Worm (Caenorhabditis elegans): ENCODE data around the gene C13G3.1.

C13G3.1 gene

DNA sequence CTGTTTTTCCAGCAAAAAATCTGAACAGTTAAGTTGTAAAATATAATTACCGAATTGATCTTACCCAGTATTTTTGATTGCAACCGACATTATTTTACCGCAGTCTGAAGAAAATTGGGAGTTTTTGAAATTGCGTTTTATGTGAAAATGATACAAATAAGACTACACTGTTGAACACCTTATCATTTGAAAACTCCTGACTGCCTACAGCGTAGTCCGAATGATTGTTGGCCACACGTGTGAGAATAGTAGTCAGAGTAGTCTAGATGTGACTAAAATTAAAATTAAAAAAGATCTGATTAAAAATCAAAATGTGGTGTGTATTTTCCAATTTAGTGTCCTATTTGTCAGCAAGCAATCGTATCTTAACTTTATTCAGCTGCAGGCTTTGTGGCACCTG lies 34.5 kb upstream of the C13G3.1 start, which contains the start of gene dhs-18:
Gene dhs-18 (minus strand): TSS at position 104 of the 400 bp plus-strand sequence.
- TF ChIP-seq med-1 (GFP tag; optimal IDR thresholded peaks at IDR 0.05; ENCODE audit: insufficient read depth), result no peak
- no peak for TF ChIP-seq klf-2 (GFP tag; conservative IDR thresholded peaks at IDR 0.05)
- no peak for TF ChIP-seq ztf-29 (GFP tag; IDR thresholded peaks at IDR 0.05)
- TF ChIP-seq ztf-23 (GFP tag; IDR thresholded peaks at IDR 0.05), result no peak

DNA sequence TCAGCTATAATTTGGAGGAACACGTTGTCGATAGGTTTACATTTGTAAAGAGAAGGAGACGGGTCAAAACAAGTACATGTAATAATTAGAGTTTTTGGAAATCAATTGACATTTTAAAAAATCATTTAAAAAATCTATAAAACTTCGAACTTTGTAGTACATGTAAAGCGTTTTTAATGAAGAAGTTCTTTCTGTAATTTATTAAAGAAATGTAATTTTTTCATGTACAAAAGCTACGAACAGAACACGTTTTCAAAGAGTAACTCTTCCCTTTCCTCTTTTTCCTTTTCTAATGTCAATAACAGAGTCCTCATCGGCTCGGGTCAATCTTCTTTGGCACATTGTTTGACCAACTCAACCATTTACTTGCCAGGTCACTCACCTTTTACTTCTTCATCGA lies 31.5 kb upstream of the C13G3.1 start, which contains the start of gene C45B11.6:
Gene C45B11.6 (plus strand): TSS at position 301 of the 400 bp plus-strand sequence.
- no peak for TF ChIP-seq flt-1 (GFP tag; IDR thresholded peaks at IDR 0.05)
- no peak for TF ChIP-seq cog-1 (tag; optimal IDR thresholded peaks at IDR 0.05)
- TF ChIP-seq med-1 (GFP tag; optimal IDR thresholded peaks at IDR 0.05; ENCODE audit: insufficient read depth), result no peak
- no peak for TF ChIP-seq klf-2 (GFP tag; conservative IDR thresholded peaks at IDR 0.05)
- TF ChIP-seq ztf-29 (GFP tag; IDR thresholded peaks at IDR 0.05), result no peak
- TF ChIP-seq ref-1 (GFP tag; conservative IDR thresholded peaks at IDR 0.05), result no peak
- TF ChIP-seq tab-1 (GFP tag; IDR thresholded peaks at IDR 0.05), result no peak

DNA sequence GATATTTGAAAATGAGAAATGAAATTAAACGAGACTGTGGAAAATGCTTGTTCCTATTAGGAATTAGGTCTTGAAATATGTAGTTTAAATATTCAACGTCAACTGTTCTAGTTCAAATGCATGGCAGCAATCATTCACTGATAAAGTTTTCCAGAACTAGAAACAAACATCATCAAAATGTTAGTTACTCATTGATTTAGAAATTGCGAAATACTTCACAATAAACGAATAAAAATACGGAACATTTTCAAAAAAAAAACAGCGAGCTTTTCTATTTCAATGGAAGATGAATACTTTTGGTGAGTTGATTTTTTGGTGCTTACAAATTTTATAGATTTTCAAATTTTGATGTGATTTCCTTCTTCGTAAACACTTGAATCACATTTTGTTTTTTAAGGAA lies 30.3 kb upstream of the C13G3.1 start, which contains the start of gene C45B11.2:
Gene C45B11.2 (plus strand): TSS at position 173 of the 400 bp plus-strand sequence.
- no peak for TF ChIP-seq tab-1 (GFP tag; IDR thresholded peaks at IDR 0.05)
- TF ChIP-seq klf-2 (GFP tag; conservative IDR thresholded peaks at IDR 0.05), result no peak
- TF ChIP-seq ref-1 (GFP tag; conservative IDR thresholded peaks at IDR 0.05), result no peak
- no peak for TF ChIP-seq med-1 (GFP tag; optimal IDR thresholded peaks at IDR 0.05; ENCODE audit: insufficient read depth)
- TF ChIP-seq flt-1 (GFP tag; IDR thresholded peaks at IDR 0.05), result no peak
- no peak for TF ChIP-seq T22C8.4 (GFP tag; IDR thresholded peaks at IDR 0.05)
- no peak for TF ChIP-seq cog-1 (tag; optimal IDR thresholded peaks at IDR 0.05)
- TF ChIP-seq ztf-29 (GFP tag; IDR thresholded peaks at IDR 0.05), result no peak

DNA sequence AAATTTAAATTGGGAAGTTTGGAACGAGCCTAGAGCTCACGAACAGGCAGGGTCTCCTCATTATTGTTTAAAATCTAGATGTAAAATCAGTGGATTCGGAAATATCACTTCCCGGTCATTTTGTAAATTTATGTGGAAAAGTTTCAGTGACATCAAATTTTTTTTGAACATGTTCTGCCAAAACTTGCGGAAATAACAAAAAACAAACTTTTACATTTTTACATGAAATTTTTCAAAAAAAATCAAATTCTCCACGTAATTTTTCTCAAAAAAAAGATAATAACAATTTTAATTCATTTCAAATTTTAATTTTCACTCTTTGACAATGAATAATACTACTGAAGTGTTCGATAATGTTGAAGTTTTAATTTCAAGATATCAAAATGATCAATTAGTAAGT lies 29.2 kb upstream of the C13G3.1 start, which contains the start of gene C45B11.5:
Gene C45B11.5 (plus strand): TSS at position 301 of the 400 bp plus-strand sequence.
- TF ChIP-seq med-1 (GFP tag; optimal IDR thresholded peaks at IDR 0.05; ENCODE audit: insufficient read depth), result no peak
- TF ChIP-seq tab-1 (GFP tag; IDR thresholded peaks at IDR 0.05), result no peak
- no peak for TF ChIP-seq flt-1 (GFP tag; IDR thresholded peaks at IDR 0.05)
- no peak for TF ChIP-seq ref-1 (GFP tag; conservative IDR thresholded peaks at IDR 0.05)
- TF ChIP-seq cog-1 (tag; optimal IDR thresholded peaks at IDR 0.05), result no peak
- TF ChIP-seq T22C8.4 (GFP tag; IDR thresholded peaks at IDR 0.05), result no peak
- TF ChIP-seq ztf-29 (GFP tag; IDR thresholded peaks at IDR 0.05), result no peak
- no peak for TF ChIP-seq klf-2 (GFP tag; conservative IDR thresholded peaks at IDR 0.05)
- TF ChIP-seq ztf-23 (GFP tag; IDR thresholded peaks at IDR 0.05), result no peak

DNA sequence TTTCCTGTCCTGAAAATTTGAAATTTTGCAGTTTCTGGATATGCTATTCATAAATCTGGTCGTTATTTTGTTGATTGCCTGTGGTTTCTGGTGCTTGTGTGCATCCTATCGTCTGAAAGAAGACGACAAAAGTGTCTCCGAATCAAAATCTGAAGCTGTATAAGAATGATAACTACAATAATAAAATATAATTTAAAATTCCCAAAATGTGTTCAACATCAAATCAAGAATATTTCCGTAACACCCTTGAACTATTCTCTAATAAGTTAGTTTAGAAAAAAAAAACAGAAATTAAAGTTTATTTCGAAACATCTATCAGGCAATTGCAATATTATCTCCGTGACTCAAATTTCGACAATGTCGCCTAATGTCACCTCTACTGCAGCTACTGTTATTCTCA lies 28.2 kb upstream of the C13G3.1 start, which contains the start of gene C45B11.8:
Gene C45B11.8 (plus strand): TSS at position 301 of the 400 bp plus-strand sequence.
- no peak for TF ChIP-seq ztf-23 (GFP tag; IDR thresholded peaks at IDR 0.05)
- TF ChIP-seq ref-1 (GFP tag; conservative IDR thresholded peaks at IDR 0.05), result no peak
- no peak for TF ChIP-seq cog-1 (tag; optimal IDR thresholded peaks at IDR 0.05)
- no peak for TF ChIP-seq klf-2 (GFP tag; conservative IDR thresholded peaks at IDR 0.05)
- no peak for TF ChIP-seq med-1 (GFP tag; optimal IDR thresholded peaks at IDR 0.05; ENCODE audit: insufficient read depth)
- no peak for TF ChIP-seq flt-1 (GFP tag; IDR thresholded peaks at IDR 0.05)
- TF ChIP-seq tab-1 (GFP tag; IDR thresholded peaks at IDR 0.05), result no peak
- TF ChIP-seq ztf-29 (GFP tag; IDR thresholded peaks at IDR 0.05), result no peak
- TF ChIP-seq T22C8.4 (GFP tag; IDR thresholded peaks at IDR 0.05), result no peak

DNA sequence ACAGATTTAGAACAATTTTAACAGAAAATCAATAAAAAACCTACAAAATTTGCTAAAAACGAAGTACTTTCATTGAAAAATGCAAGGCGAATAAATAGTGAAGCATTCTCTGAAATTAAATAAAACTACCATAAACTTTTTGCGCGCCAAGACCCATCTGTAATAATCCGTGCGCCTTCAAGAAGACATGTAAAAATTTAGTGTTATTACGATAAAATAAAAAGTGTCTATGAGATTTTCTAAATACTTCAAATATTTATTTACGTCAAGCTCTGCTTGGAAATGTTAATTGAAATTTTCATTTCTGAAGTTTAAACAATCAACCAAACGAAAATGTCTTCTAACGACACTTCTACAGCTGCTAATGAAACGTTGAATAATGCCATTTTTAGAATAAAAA lies 27.8 kb upstream of the C13G3.1 start, which contains the start of gene C45B11.9:
Gene C45B11.9 (plus strand): TSS at position 301 of the 400 bp plus-strand sequence.
- no peak for TF ChIP-seq ref-1 (GFP tag; conservative IDR thresholded peaks at IDR 0.05)
- TF ChIP-seq med-1 (GFP tag; optimal IDR thresholded peaks at IDR 0.05; ENCODE audit: insufficient read depth), result no peak
- no peak for TF ChIP-seq klf-2 (GFP tag; conservative IDR thresholded peaks at IDR 0.05)

DNA sequence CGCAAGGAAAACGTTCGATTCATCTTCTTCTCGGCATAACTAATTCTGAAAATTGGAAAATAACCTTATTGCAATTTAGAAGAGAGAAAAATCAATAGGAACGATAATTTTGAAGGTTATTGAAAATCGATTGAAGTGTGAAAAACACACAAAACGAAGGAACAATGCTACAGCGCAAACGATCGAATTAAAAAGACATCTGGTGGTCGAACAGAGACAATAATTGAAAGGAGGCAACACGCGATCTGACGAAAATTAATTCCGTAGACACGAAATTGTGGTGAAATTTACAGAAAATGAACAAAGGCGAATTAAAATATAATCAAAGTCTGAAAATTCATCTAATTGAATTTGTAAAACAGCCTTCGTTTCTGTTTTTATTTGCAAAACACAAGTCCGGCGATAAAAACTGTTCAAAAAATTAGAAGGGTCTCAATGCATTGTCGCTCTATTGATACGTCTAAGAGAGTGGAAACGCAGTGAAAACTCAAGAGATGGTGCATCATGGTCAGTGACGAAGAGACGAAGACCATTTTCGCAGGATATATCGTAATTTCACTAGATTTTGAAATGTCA lies 27.2 kb upstream of the C13G3.1 start, which contains the start of gene pak-2:
Gene pak-2 (minus strand): TSS at position 51 of the 576 bp plus-strand sequence.
- TF ChIP-seq ztf-29 (GFP tag; IDR thresholded peaks at IDR 0.05) (no peak), ztf-23 (GFP tag; IDR thresholded peaks at IDR 0.05) (peak; percentile 85), ref-1 (GFP tag; conservative IDR thresholded peaks at IDR 0.05) (no peak), flt-1 (GFP tag; IDR thresholded peaks at IDR 0.05) (peak; percentile 77), med-1 (GFP tag; optimal IDR thresholded peaks at IDR 0.05; ENCODE audit: insufficient read depth) (no peak), klf-2 (GFP tag; conservative IDR thresholded peaks at IDR 0.05) (peak; percentile 49; the same call in 1 of the 2 replicates), tab-1 (GFP tag; IDR thresholded peaks at IDR 0.05) (no peak), T22C8.4 (GFP tag; IDR thresholded peaks at IDR 0.05) (no peak), cog-1 (tag; optimal IDR thresholded peaks at IDR 0.05) (peak; percentile 87)

DNA sequence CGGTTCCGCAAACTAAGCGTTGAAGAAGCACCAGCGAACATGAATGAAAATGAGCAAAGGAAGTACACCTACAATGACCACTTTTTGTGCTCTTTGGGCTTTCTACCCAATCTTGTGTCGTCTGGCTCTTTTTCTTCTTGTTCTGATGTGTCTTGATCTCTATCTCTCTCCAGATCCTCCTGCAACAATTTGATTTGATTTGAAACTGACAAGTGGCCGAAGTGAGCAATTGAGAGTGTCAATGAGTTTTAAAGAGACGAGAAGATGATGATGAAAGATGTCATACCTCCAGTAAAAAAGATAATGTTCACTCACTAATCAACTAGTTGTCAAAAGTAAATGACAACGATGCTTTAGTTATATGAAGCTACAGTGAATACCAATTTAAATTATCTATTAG lies 22.5 kb upstream of the C13G3.1 start, which contains the start of gene pptr-2:
Gene pptr-2 (minus strand): TSS at position 184 of the 400 bp plus-strand sequence.
- TF ChIP-seq klf-2 (GFP tag; conservative IDR thresholded peaks at IDR 0.05), result no peak
- TF ChIP-seq T22C8.4 (GFP tag; IDR thresholded peaks at IDR 0.05), result no peak
- TF ChIP-seq flt-1 (GFP tag; IDR thresholded peaks at IDR 0.05), result no peak
- TF ChIP-seq med-1 (GFP tag; optimal IDR thresholded peaks at IDR 0.05; ENCODE audit: insufficient read depth), result no peak

DNA sequence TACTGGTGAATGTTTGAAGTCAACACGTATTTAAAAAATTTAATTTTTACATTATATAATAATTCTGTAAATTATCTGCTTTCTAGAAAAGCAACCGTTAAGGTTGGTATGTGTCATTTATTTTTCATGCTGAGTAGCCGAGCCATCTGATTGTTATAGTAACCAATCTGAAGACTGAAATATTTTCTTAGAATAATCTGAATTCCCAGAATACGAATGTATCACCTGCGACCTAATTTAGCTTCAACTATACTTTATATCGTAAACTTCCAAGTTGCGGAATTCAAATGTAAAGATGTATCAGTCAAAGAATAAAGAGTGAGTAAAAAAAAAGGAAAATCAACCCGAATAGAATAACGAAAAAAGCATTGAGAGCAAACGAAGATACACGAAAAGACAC lies 21.0 kb upstream of the C13G3.1 start:
- TF ChIP-seq ref-1 (GFP tag; conservative IDR thresholded peaks at IDR 0.05) (no peak), flt-1 (GFP tag; IDR thresholded peaks at IDR 0.05) (no peak), cog-1 (tag; optimal IDR thresholded peaks at IDR 0.05) (no peak), ztf-23 (GFP tag; IDR thresholded peaks at IDR 0.05) (no peak), med-1 (GFP tag; optimal IDR thresholded peaks at IDR 0.05; ENCODE audit: insufficient read depth) (no peak), tab-1 (GFP tag; IDR thresholded peaks at IDR 0.05) (no peak), klf-2 (GFP tag; conservative IDR thresholded peaks at IDR 0.05) (no peak), ztf-29 (GFP tag; IDR thresholded peaks at IDR 0.05) (no peak), T22C8.4 (GFP tag; IDR thresholded peaks at IDR 0.05) (no peak)

DNA sequence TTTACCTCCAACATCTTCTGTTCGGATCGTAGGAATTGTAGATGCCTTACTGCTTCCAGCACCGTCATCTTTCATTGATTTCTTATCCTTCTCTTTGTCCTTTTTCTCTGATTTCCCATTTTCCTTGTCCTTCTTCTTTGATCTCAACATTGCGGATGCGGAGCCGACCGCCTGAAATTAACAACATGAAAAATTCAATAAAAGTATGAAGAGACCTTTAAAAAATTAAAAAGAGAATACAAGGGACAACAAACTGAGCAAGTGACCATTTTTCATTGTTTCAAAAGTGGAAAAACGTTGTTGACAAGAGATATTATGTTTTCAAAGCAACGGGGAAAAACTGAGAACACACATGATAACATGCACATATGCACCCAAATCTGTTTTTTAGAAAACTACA lies 18.4 kb upstream of the C13G3.1 start:
- TF ChIP-seq flt-1 (GFP tag; IDR thresholded peaks at IDR 0.05) (no peak), med-1 (GFP tag; optimal IDR thresholded peaks at IDR 0.05; ENCODE audit: insufficient read depth) (no peak), ztf-29 (GFP tag; IDR thresholded peaks at IDR 0.05) (no peak), ref-1 (GFP tag; conservative IDR thresholded peaks at IDR 0.05) (no peak), tab-1 (GFP tag; IDR thresholded peaks at IDR 0.05) (no peak), klf-2 (GFP tag; conservative IDR thresholded peaks at IDR 0.05) (no peak), T22C8.4 (GFP tag; IDR thresholded peaks at IDR 0.05) (no peak), ztf-23 (GFP tag; IDR thresholded peaks at IDR 0.05) (no peak), cog-1 (tag; optimal IDR thresholded peaks at IDR 0.05) (no peak)

Measured in whole organism, midembryonic.